Worm (Caenorhabditis elegans): Measurements from ENCODE around the gene math-33.

Gene math-33

ce11 chrV:11119294-11119755 is 5.6 kb downstream of the math-33 start, which contains the start of gene scb-1:
scb-1 (minus strand) TSS chrV:11119705.
- peak; percentile 54 for TF ChIP-seq ama-1 (optimal IDR thresholded peaks at IDR 0.05)
- TF ChIP-seq skn-1 (tag; optimal IDR thresholded peaks at IDR 0.05) = no peak

- TF ChIP-seq mdl-1 (tag; optimal IDR thresholded peaks at IDR 0.05) (no peak), lin-39 (tag; optimal IDR thresholded peaks at IDR 0.05) (peak; percentile 52), nhr-23 (tag; optimal IDR thresholded peaks at IDR 0.05) (peak; percentile 36), lsy-12 (tag; optimal IDR thresholded peaks at IDR 0.05) (no peak), snpc-4 (tag; optimal IDR thresholded peaks at IDR 0.05) (peak; percentile 30), lin-15B (tag; optimal IDR thresholded peaks at IDR 0.05) (peak; percentile 64), hmg-11 (tag; optimal IDR thresholded peaks at IDR 0.05) (peak; percentile 39), nfya-1 (tag; optimal IDR thresholded peaks at IDR 0.05; ENCODE audit: insufficient read depth) (peak; percentile 57), nhr-76 (tag; optimal IDR thresholded peaks at IDR 0.05) (no peak), pha-4 (tag; optimal IDR thresholded peaks at IDR 0.05) (peak; percentile 69), egl-5 (tag; optimal IDR thresholded peaks at IDR 0.05) (peak; percentile 30)
Observed at ce11 chrV:11121247-11121646, 7.5 kb downstream of the math-33 start.

- TF ChIP-seq pqm-1 (tag; optimal IDR thresholded peaks at IDR 0.05) = peak; percentile 15
- no peak for TF ChIP-seq unc-39 (tag; optimal IDR thresholded peaks at IDR 0.05)
- TF ChIP-seq nhr-237 (tag; optimal IDR thresholded peaks at IDR 0.05) = no peak
- peak; percentile 22 for TF ChIP-seq ceh-82 (tag; optimal IDR thresholded peaks at IDR 0.05)
- no peak for TF ChIP-seq nhr-11 (tag; optimal IDR thresholded peaks at IDR 0.05)
- TF ChIP-seq hmg-11 (tag; optimal IDR thresholded peaks at IDR 0.05) = no peak
- no peak for TF ChIP-seq eor-1 (tag; optimal IDR thresholded peaks at IDR 0.05)
- no peak for TF ChIP-seq tbx-2 (tag; optimal IDR thresholded peaks at IDR 0.05)
- TF ChIP-seq ZK546.5 (tag; optimal IDR thresholded peaks at IDR 0.05) = no peak
- no peak for TF ChIP-seq nhr-67 (tag; optimal IDR thresholded peaks at IDR 0.05)
- no peak for TF ChIP-seq mdl-1 (tag; optimal IDR thresholded peaks at IDR 0.05)
- peak; percentile 1 for TF ChIP-seq ceh-28 (tag; optimal IDR thresholded peaks at IDR 0.05)
- TF ChIP-seq lin-15B (tag; optimal IDR thresholded peaks at IDR 0.05) = no peak
- no peak for TF ChIP-seq R02D3.7 (tag; optimal IDR thresholded peaks at IDR 0.05)
- no peak for TF ChIP-seq nhr-12 (tag; optimal IDR thresholded peaks at IDR 0.05)
- TF ChIP-seq nhr-77 (tag; optimal IDR thresholded peaks at IDR 0.05) = no peak
- no peak for TF ChIP-seq snpc-4 (tag; optimal IDR thresholded peaks at IDR 0.05)
- no peak for TF ChIP-seq daf-12 (tag; optimal IDR thresholded peaks at IDR 0.05)
- no peak for TF ChIP-seq nhr-76 (tag; optimal IDR thresholded peaks at IDR 0.05)
- no peak for TF ChIP-seq elt-3 (tag; optimal IDR thresholded peaks at IDR 0.05)
- no peak for TF ChIP-seq aly-2 (tag; optimal IDR thresholded peaks at IDR 0.05)
- no peak for TF ChIP-seq fos-1 (tag; optimal IDR thresholded peaks at IDR 0.05)
- TF ChIP-seq sea-2 (GFP tag; optimal IDR thresholded peaks at IDR 0.05) = no peak
- TF ChIP-seq nhr-43 (tag; optimal IDR thresholded peaks at IDR 0.05; ENCODE audit: poor library complexity, severe bottlenecking) = peak; percentile 49
- no peak for TF ChIP-seq lsy-12 (tag; optimal IDR thresholded peaks at IDR 0.05)
- TF ChIP-seq nhr-23 (tag; optimal IDR thresholded peaks at IDR 0.05) = no peak
- TF ChIP-seq elt-1 (tag; optimal IDR thresholded peaks at IDR 0.05) = peak; percentile 42
- TF ChIP-seq ceh-9 (tag; optimal IDR thresholded peaks at IDR 0.05) = no peak
- no peak for TF ChIP-seq pha-4 (tag; optimal IDR thresholded peaks at IDR 0.05)
- TF ChIP-seq lin-39 (tag; optimal IDR thresholded peaks at IDR 0.05) = no peak
- TF ChIP-seq skn-1 (tag; optimal IDR thresholded peaks at IDR 0.05) = no peak
- TF ChIP-seq elt-2 (tag; optimal IDR thresholded peaks at IDR 0.05) = peak; percentile 60
- TF ChIP-seq ama-1 (optimal IDR thresholded peaks at IDR 0.05) = peak; percentile 11
- TF ChIP-seq unc-62 (GFP tag; optimal IDR thresholded peaks at IDR 0.05) = no peak
- TF ChIP-seq mml-1 (tag; optimal IDR thresholded peaks at IDR 0.05) = no peak
- no peak for TF ChIP-seq zag-1 (tag; optimal IDR thresholded peaks at IDR 0.05)
- TF ChIP-seq nfya-1 (tag; optimal IDR thresholded peaks at IDR 0.05; ENCODE audit: insufficient read depth) = peak; percentile 10
- TF ChIP-seq fkh-2 (tag; optimal IDR thresholded peaks at IDR 0.05) = no peak
- TF ChIP-seq egl-5 (tag; optimal IDR thresholded peaks at IDR 0.05) = no peak
- no peak for TF ChIP-seq ztf-4 (tag; optimal IDR thresholded peaks at IDR 0.05)
- no peak for TF ChIP-seq jun-1 (tag; optimal IDR thresholded peaks at IDR 0.05)
- TF ChIP-seq ztf-11 (tag; optimal IDR thresholded peaks at IDR 0.05) = no peak
- TF ChIP-seq egl-27 (tag; optimal IDR thresholded peaks at IDR 0.05) = no peak
- TF ChIP-seq fkh-10 (GFP tag; optimal IDR thresholded peaks at IDR 0.05) = no peak
- peak; percentile 54 for TF ChIP-seq nhr-25 (tag; optimal IDR thresholded peaks at IDR 0.05)
- TF ChIP-seq nhr-28 (tag; optimal IDR thresholded peaks at IDR 0.05) = no peak
- no peak for TF ChIP-seq ceh-16 (tag; optimal IDR thresholded peaks at IDR 0.05)
Observed at ce11 chrV:11122466-11122865, 8.8 kb downstream of the math-33 start, which contains the start of gene mboa-2. mboa-2 (minus strand) TSS chrV:11122493.

All from whole organism, L3 larva.